Fruit fly (Drosophila melanogaster) whole organism, prepupa: ENCODE data around the gene CG7912.

Experiments
- CG1621 ChIP-seq: fragments of 200-800 bp; sonication (Bioruptor generic); optimal IDR thresholded peaks from 3 replicates; lab custom pipeline; 2018; ENCODE audit warnings: missing biosample characterization, mild to moderate bottlenecking, missing genetic modification characterization
- CG3919 ChIP-seq: fragments of 200-800 bp; sonication (Bioruptor generic); optimal IDR thresholded peaks from 3 replicates; lab custom pipeline; 2016; ENCODE audit warnings: missing biosample characterization, missing genetic modification characterization
- CG6276 ChIP-seq: fragments of 200-800 bp; sonication (Bioruptor generic); optimal IDR thresholded peaks from 2 replicates; lab custom pipeline; 2017; ENCODE audit warnings: missing biosample characterization, mild to moderate bottlenecking, missing genetic modification characterization
- CG6792 ChIP-seq: fragments of 200-800 bp; sonication (Bioruptor generic); optimal IDR thresholded peaks from 3 replicates; lab custom pipeline; 2016; ENCODE audit warnings: missing biosample characterization, missing genetic modification characterization
- CG8632 ChIP-seq: fragments of 200-800 bp; sonication (Bioruptor generic); optimal IDR thresholded peaks from 3 replicates; lab custom pipeline; 2016; ENCODE audit warnings: missing biosample characterization, missing genetic modification characterization
- Eip75B ChIP-seq: fragments of 200-800 bp; sonication (Bioruptor generic); optimal IDR thresholded peaks from 3 replicates; lab custom pipeline; 2016; ENCODE audit warnings: missing biosample characterization, missing genetic modification characterization
- Gug ChIP-seq: fragments of 200-800 bp; sonication (Bioruptor generic); IDR thresholded peaks from 2 replicates; pipeline ENCODE4 v1.3.6; 2022; ENCODE audit warnings: missing biosample characterization, missing genetic modification characterization
- Hr38 ChIP-seq: sonication (Bioruptor generic); optimal IDR thresholded peaks from 2 replicates; lab custom pipeline; 2016; ENCODE audit warnings: missing biosample characterization, missing genetic modification characterization
- Lpt ChIP-seq: fragments of 200-800 bp; sonication (Bioruptor generic); optimal IDR thresholded peaks from 3 replicates; lab custom pipeline; 2016; ENCODE audit warnings: missing biosample characterization, missing genetic modification characterization
- Met ChIP-seq: fragments of 200-800 bp; sonication (Bioruptor generic); optimal IDR thresholded peaks from 3 replicates; lab custom pipeline; 2016; ENCODE audit warnings: missing biosample characterization, missing genetic modification characterization
- dac ChIP-seq: fragments of 200-800 bp; sonication (Bioruptor generic); optimal IDR thresholded peaks from 2 replicates; lab custom pipeline; 2017; ENCODE audit warnings: missing biosample characterization, mild to moderate bottlenecking, missing genetic modification characterization
- dsx ChIP-seq: fragments of 200-800 bp; optimal IDR thresholded peaks from 3 replicates; lab custom pipeline; 2019; ENCODE audit warnings: missing biosample characterization, mild to moderate bottlenecking, missing genetic modification characterization, moderate library complexity; ENCODE audit not compliant: poor library complexity, severe bottlenecking
- eg ChIP-seq: fragments of 200-800 bp; sonication (Bioruptor generic); IDR thresholded peaks from 3 replicates; pipeline ENCODE4 v1.3.6; 2022; ENCODE audit warnings: missing biosample characterization, missing genetic modification characterization
- spab ChIP-seq: fragments of 200-800 bp; sonication (Bioruptor generic); optimal IDR thresholded peaks from 2 replicates; lab custom pipeline; 2017; ENCODE audit warnings: missing biosample characterization, mild to moderate bottlenecking, missing genetic modification characterization, missing genetic modification reagents

DNA sequence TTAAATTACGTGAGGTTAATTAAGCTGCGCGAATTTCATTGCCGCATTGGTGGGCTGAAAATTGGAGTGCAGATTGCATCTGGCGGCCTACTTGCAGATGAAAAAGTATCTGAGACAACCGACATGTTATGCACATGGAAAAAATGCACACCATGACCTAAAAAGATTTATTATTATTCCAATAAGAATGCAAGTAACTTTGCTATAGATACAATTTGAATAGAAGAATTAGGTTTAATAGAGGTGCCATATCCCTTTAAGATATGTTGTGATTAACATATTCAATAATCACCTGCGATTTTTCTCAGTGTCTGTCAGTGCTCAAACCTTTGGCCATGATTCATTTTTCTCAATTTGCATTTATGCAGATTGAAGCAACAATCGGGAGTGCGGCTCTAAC lies 27.5 kb downstream of the CG7912 start:
- TF ChIP-seq Gug (GFP tag; lab: Robert Waterston, UW) (peak; percentile 24; the same call in 1 of the 2 replicates), eg (GFP tag; lab: Robert Waterston, UW) (peak; percentile 21; the same call in 1 of the 3 replicates), CG8632 (GFP tag; lab: Kevin White, UChicago) (peak; percentile 8), Met (GFP tag; lab: Kevin White, UChicago) (no peak), Eip75B (GFP tag; lab: Kevin White, UChicago) (peak; percentile 11), CG3919 (GFP tag; lab: Kevin White, UChicago) (peak; percentile 32), spab (no peak), Lpt (GFP tag; lab: Kevin White, UChicago) (peak; percentile 15), CG6792 (peak; percentile 51), Hr38 (GFP tag; lab: Kevin White, UChicago) (no peak), CG6276 (peak; percentile 16), dsx (GFP tag; lab: Kevin White, UChicago) (no peak), dac (no peak), CG1621 (no peak)
